Fruit fly (Drosophila melanogaster): Measurements from ENCODE around the gene CG3407.
A peak's percentile ranks its signal among the peaks of the same experiment; 100 is the strongest.

The CG3407 gene

DNA sequence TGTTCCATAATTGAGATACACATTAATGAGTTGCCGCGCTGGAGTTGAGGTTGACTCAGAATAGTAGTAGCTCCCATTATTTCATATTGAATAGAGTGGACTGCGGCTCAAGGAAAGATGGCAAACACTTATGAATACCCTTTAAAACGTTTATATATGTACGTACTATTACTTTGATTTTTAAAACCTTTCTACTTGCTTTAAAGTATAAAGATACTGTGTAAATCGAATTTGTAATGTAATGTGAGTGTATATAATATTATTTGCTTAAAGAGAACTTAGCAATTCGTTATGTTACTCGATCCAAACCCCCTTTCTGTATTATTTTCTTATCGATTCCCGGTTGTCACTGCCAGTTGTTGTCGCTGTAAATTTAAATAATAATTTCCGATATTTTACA is 38.1 kb upstream of the CG3407 start (continued):
- TF ChIP-seq Hr51 (GFP tag; optimal IDR thresholded peaks at IDR 0.05) (peak in 1 of 2 experiments; percentile 41), zf30C (GFP tag; optimal IDR thresholded peaks at IDR 0.05) (no peak), Blimp-1 (GFP tag; optimal IDR thresholded peaks at IDR 0.05) (peak; percentile 71), kni (GFP tag; optimal IDR thresholded peaks at IDR 0.05) (no peak), PHDP (tag; optimal IDR thresholded peaks at IDR 0.05) (peak; percentile 30), CG11398 (GFP tag; optimal IDR thresholded peaks at IDR 0.05) (no peak), prd (optimal IDR thresholded peaks at IDR 0.05) (no peak), prd (GFP tag; IDR thresholded peaks at IDR 0.05) (peak; percentile 20; the same call in 1 of the 3 replicates), hbn (GFP tag; IDR thresholded peaks at IDR 0.05; ENCODE audit: partially characterized antibody) (no peak), CG34376 (GFP tag; optimal IDR thresholded peaks at IDR 0.05) (no peak), CkIIα-i1 (GFP tag; IDR thresholded peaks at IDR 0.05) (no peak), HmgZ (tag; optimal IDR thresholded peaks at IDR 0.05) (no peak), ac (GFP tag; optimal IDR thresholded peaks at IDR 0.05) (no peak), Rfx (GFP tag; IDR thresholded peaks at IDR 0.05) (no peak), CG2199 (GFP tag; IDR thresholded peaks at IDR 0.05) (no peak), CG31441 (GFP tag; IDR thresholded peaks at IDR 0.05) (peak; percentile 71), Med (GFP tag) (peak; percentile 11), Sry-δ (GFP tag; optimal IDR thresholded peaks at IDR 0.05) (no peak), nerfin-1 (tag; optimal IDR thresholded peaks at IDR 0.05) (peak; percentile 45), Stat92E (GFP tag; optimal IDR thresholded peaks at IDR 0.05) (peak in 1 of 3 experiments; percentile 66), CG4854 (GFP tag; optimal IDR thresholded peaks at IDR 0.05) (no peak), CG14710 (tag; optimal IDR thresholded peaks at IDR 0.05) (peak; percentile 61), nerfin-2 (GFP tag; IDR thresholded peaks at IDR 0.05; ENCODE audit: partially characterized antibody) (no peak), schlank (tag; optimal IDR thresholded peaks at IDR 0.05) (no peak), az2 (GFP tag; optimal IDR thresholded peaks at IDR 0.05) (peak; percentile 15), lab (GFP tag; optimal IDR thresholded peaks at IDR 0.05) (no peak), Abd-B (GFP tag; optimal IDR thresholded peaks at IDR 0.05) (no peak), CG2875 (GFP tag; optimal IDR thresholded peaks at IDR 0.05) (peak; percentile 45), ATbp (GFP tag; optimal IDR thresholded peaks at IDR 0.05) (peak; percentile 43), Hr78 (GFP tag; optimal IDR thresholded peaks at IDR 0.05) (peak in 1 of 2 experiments; percentile 24), CG13296 (GFP tag; optimal IDR thresholded peaks at IDR 0.05) (no peak), kay (GFP tag; optimal IDR thresholded peaks at IDR 0.05) (no peak), sqz (GFP tag; optimal IDR thresholded peaks at IDR 0.05) (no peak), CG14860 (GFP tag; IDR thresholded peaks at IDR 0.05; ENCODE audit: partially characterized antibody) (no peak), CG3847 (GFP tag; IDR thresholded peaks at IDR 0.05) (no peak), Mrtf (GFP tag; IDR thresholded peaks at IDR 0.05) (no peak), CG17359 (tag; optimal IDR thresholded peaks at IDR 0.05) (peak; percentile 59), CG12219 (GFP tag; optimal IDR thresholded peaks at IDR 0.05) (peak; percentile 10), NfI (GFP tag; optimal IDR thresholded peaks at IDR 0.05) (no peak), sug (tag; optimal IDR thresholded peaks at IDR 0.05) (no peak), CG7963 (GFP tag; IDR thresholded peaks at IDR 0.05; ENCODE audit: partially characterized antibody) (no peak), dmrt11E (tag; optimal IDR thresholded peaks at IDR 0.05) (peak; percentile 75), CG17361 (GFP tag; IDR thresholded peaks at IDR 0.05) (peak; percentile 59; the same call in 2 of the 3 replicates), salm (tag; optimal IDR thresholded peaks at IDR 0.05) (no peak), CG7556 (GFP tag; optimal IDR thresholded peaks at IDR 0.05) (peak; percentile 26), CG34422 (GFP tag; IDR thresholded peaks at IDR 0.05) (peak; percentile 21; the same call in 1 of the 3 replicates), ham (GFP tag; IDR thresholded peaks at IDR 0.05) (no peak), CG11093 (GFP tag; IDR thresholded peaks at IDR 0.05) (0 out of 3 replicates have a peak, but pooled peaks have one; percentile 32), CG17912 (GFP tag; optimal IDR thresholded peaks at IDR 0.05) (no peak)

Measured in whole organism, embryonic.